Worm (Caenorhabditis elegans): ENCODE data around the gene tomm-20.

DNA sequence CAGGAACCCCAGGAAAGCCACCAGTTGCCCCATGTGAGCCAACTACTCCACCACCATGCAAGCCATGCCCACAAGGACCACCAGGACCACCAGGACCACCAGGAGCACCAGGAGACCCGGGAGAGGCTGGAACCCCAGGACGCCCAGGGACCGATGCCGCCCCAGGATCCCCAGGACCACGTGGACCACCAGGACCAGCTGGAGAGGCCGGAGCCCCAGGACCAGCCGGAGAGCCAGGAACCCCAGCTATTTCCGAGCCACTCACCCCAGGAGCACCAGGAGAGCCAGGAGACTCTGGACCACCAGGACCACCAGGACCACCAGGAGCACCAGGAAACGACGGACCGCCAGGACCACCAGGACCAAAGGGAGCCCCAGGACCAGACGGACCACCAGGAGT is 10.2 kb upstream of the tomm-20 start:
- TF ChIP-seq unc-62 (GFP tag; optimal IDR thresholded peaks at IDR 0.05) (no peak), nhr-237 (tag; optimal IDR thresholded peaks at IDR 0.05) (no peak), snpc-4 (tag; optimal IDR thresholded peaks at IDR 0.05) (no peak), mab-5 (tag; optimal IDR thresholded peaks at IDR 0.05) (no peak), unc-39 (tag; optimal IDR thresholded peaks at IDR 0.05) (no peak), nhr-12 (tag; optimal IDR thresholded peaks at IDR 0.05) (no peak), elt-3 (tag; optimal IDR thresholded peaks at IDR 0.05) (no peak), elt-1 (tag; optimal IDR thresholded peaks at IDR 0.05; ENCODE audit: borderline replicate concordance, insufficient read depth) (no peak), nhr-28 (tag; optimal IDR thresholded peaks at IDR 0.05) (no peak), ztf-11 (tag; optimal IDR thresholded peaks at IDR 0.05) (no peak)

Measured in whole organism, mixed stage, embryonic.